Worm (Caenorhabditis elegans) whole organism, L1 larva: Measurements from ENCODE around the gene oac-58.

Source experiments
- C04F5.9 ChIP-seq: sonication (generic microtip); optimal IDR thresholded peaks from 2 replicates; lab custom pipeline; 2016; ENCODE audit warnings: missing genetic modification characterization, missing compliant biosample characterization
- C16A3.4 ChIP-seq: fragments of 150-350 bp; optimal IDR thresholded peaks from 2 replicates; lab custom pipeline; 2014; ENCODE audit warnings: missing biosample characterization, missing genetic modification characterization
- F16B12.6 ChIP-seq: fragments of 150-350 bp; optimal IDR thresholded peaks from 2 replicates; lab custom pipeline; 2014; ENCODE audit warnings: missing biosample characterization, missing genetic modification characterization
- alr-1 ChIP-seq: fragments of 200-800 bp; sonication (Bioruptor generic); optimal IDR thresholded peaks from 2 replicates; lab custom pipeline; 2018; ENCODE audit warnings: borderline replicate concordance, mild to moderate bottlenecking, missing genetic modification characterization, missing compliant biosample characterization
- ama-1 ChIP-seq: fragments of 150-350 bp; optimal IDR thresholded peaks from 2 replicates; lab custom pipeline; 2014
- blmp-1 ChIP-seq: fragments of 150-350 bp; optimal IDR thresholded peaks from 2 replicates; lab custom pipeline; 2014; ENCODE audit warnings: missing biosample characterization, missing genetic modification characterization
- ceh-90 ChIP-seq: sonication (generic microtip); optimal IDR thresholded peaks from 2 replicates; lab custom pipeline; 2016; ENCODE audit warnings: missing genetic modification characterization, missing compliant biosample characterization
- dpl-1 ChIP-seq, 3 experiments: fragments of 150-350 bp in 2 of 3; sonication (generic microtip) in 1 of 3; optimal IDR thresholded peaks; 2 replicates each; lab custom pipeline; 2014 to 2017; ENCODE audit warnings: missing biosample characterization in 3 of 3, missing genetic modification characterization in 3 of 3, missing genetic modification reagents in 3 of 3
- efl-1 ChIP-seq, 4 experiments: fragments of 150-350 bp; optimal IDR thresholded peaks in 3 of 4; peaks in 1 of 4; 1 replicate in 1 of 4; 2 replicates in 3 of 4; lab custom pipeline; 2014; ENCODE audit warnings: missing biosample characterization in 2 of 4, missing genetic modification characterization in 2 of 4, missing genetic modification reagents in 2 of 4
- egl-13 ChIP-seq: sonication (generic microtip); optimal IDR thresholded peaks from 2 replicates; lab custom pipeline; 2016; ENCODE audit warnings: missing genotype, missing genetic modification reagents, missing genetic modification characterization, missing compliant biosample characterization
- elt-2 ChIP-seq: sonication (generic microtip); optimal IDR thresholded peaks from 2 replicates; lab custom pipeline; 2016; ENCODE audit warnings: missing genetic modification characterization, mild to moderate bottlenecking, inconsistent platforms, missing compliant biosample characterization, missing genetic modification reagents
- elt-3 ChIP-seq, 6 experiments: fragments of 150-350 bp in 1 of 6; sonication (generic microtip); optimal IDR thresholded peaks; 2 replicates each; lab custom pipeline; 2017 to 2018; ENCODE audit warnings: missing biosample characterization in 6 of 6, missing genetic modification characterization in 6 of 6, inconsistent platforms in 1 of 6
- fkh-8 ChIP-seq: sonication (generic microtip); optimal IDR thresholded peaks from 2 replicates; lab custom pipeline; 2016; ENCODE audit warnings: mild to moderate bottlenecking, missing genetic modification characterization, missing compliant biosample characterization
- fos-1 ChIP-seq: fragments of 150-350 bp; optimal IDR thresholded peaks from 2 replicates; lab custom pipeline; 2014; ENCODE audit warnings: missing biosample characterization, missing genetic modification characterization
- hlh-17 ChIP-seq: fragments of 200-800 bp; sonication (Bioruptor generic); optimal IDR thresholded peaks from 2 replicates; lab custom pipeline; 2018; ENCODE audit warnings: missing genetic modification characterization, mild to moderate bottlenecking, missing compliant biosample characterization, moderate library complexity, borderline replicate concordance
- hlh-4 ChIP-seq: sonication (generic microtip); optimal IDR thresholded peaks from 2 replicates; lab custom pipeline; 2016; ENCODE audit warnings: mild to moderate bottlenecking, missing genetic modification characterization, missing compliant biosample characterization
- lin-15B ChIP-seq: fragments of 150-350 bp; sonication (generic microtip); optimal IDR thresholded peaks from 3 replicates; lab custom pipeline; 2014; ENCODE audit warnings: missing biosample characterization, missing genetic modification characterization
- lin-35 ChIP-seq, 2 experiments: fragments of 150-350 bp; optimal IDR thresholded peaks; 2 replicates each; lab custom pipeline; 2014; ENCODE audit warnings: missing biosample characterization in 2 of 2, missing genetic modification characterization in 2 of 2, missing genetic modification reagents in 2 of 2
- lin-39 ChIP-seq: fragments of 150-350 bp; optimal IDR thresholded peaks from 2 replicates; lab custom pipeline; 2014; ENCODE audit warnings: missing biosample characterization, missing genetic modification reagents, missing genetic modification characterization
- lsy-2 ChIP-seq, 2 experiments: fragments of 150-350 bp; optimal IDR thresholded peaks; 2 replicates each; lab custom pipeline; 2014; ENCODE audit warnings: missing biosample characterization in 2 of 2, missing genetic modification characterization in 2 of 2
- mab-9 ChIP-seq: fragments of 200-800 bp; sonication (Bioruptor generic); IDR thresholded peaks from 2 replicates; pipeline ENCODE4 v1.3.6; 2022; ENCODE audit warnings: missing genetic modification reagents, missing genetic modification characterization, missing compliant biosample characterization
- mep-1 ChIP-seq: fragments of 150-350 bp; optimal IDR thresholded peaks from 2 replicates; lab custom pipeline; 2014; ENCODE audit warnings: missing biosample characterization, missing genetic modification characterization
- nhr-11 ChIP-seq: fragments of 150-350 bp; optimal IDR thresholded peaks from 2 replicates; lab custom pipeline; 2014; ENCODE audit warnings: missing biosample characterization, missing genetic modification characterization
- nhr-20 ChIP-seq: sonication (generic microtip); optimal IDR thresholded peaks from 2 replicates; lab custom pipeline; 2016; ENCODE audit warnings: mild to moderate bottlenecking, missing genetic modification characterization, missing compliant biosample characterization
- nhr-47 ChIP-seq: sonication (generic microtip); optimal IDR thresholded peaks from 2 replicates; lab custom pipeline; 2016; ENCODE audit warnings: mild to moderate bottlenecking, missing genetic modification characterization, moderate library complexity, missing compliant biosample characterization
- nhr-71 ChIP-seq: sonication (generic microtip); optimal IDR thresholded peaks from 2 replicates; lab custom pipeline; 2016; ENCODE audit warnings: mild to moderate bottlenecking, missing genetic modification characterization, moderate library complexity, missing compliant biosample characterization
- nhr-76 ChIP-seq: sonication (generic microtip); optimal IDR thresholded peaks from 2 replicates; lab custom pipeline; 2017; ENCODE audit warnings: missing biosample characterization, missing genetic modification characterization
- nhr-90 ChIP-seq: sonication (generic microtip); optimal IDR thresholded peaks from 2 replicates; lab custom pipeline; 2016; ENCODE audit warnings: mild to moderate bottlenecking, missing genetic modification characterization, missing compliant biosample characterization; ENCODE audit not compliant: poor library complexity
- pag-3 ChIP-seq: sonication (generic microtip); optimal IDR thresholded peaks from 2 replicates; lab custom pipeline; 2017; ENCODE audit warnings: missing genetic modification characterization, mild to moderate bottlenecking, missing compliant biosample characterization, antibody characterized with exemption, borderline replicate concordance; ENCODE audit not compliant: insufficient read depth
- pax-3 ChIP-seq: fragments of 200-800 bp; sonication (Bioruptor generic); optimal IDR thresholded peaks from 2 replicates; lab custom pipeline; 2018; ENCODE audit warnings: mild to moderate bottlenecking, missing genetic modification characterization, moderate library complexity, missing compliant biosample characterization
- rnt-1 ChIP-seq: sonication (generic microtip); optimal IDR thresholded peaks from 2 replicates; lab custom pipeline; 2016; ENCODE audit warnings: mild to moderate bottlenecking, missing genetic modification characterization, moderate library complexity, missing compliant biosample characterization
- sox-4 ChIP-seq: sonication (generic microtip); optimal IDR thresholded peaks from 2 replicates; lab custom pipeline; 2016; ENCODE audit warnings: missing genetic modification characterization, missing compliant biosample characterization
- swsn-7 ChIP-seq: sonication (generic microtip); optimal IDR thresholded peaks from 2 replicates; lab custom pipeline; 2016; ENCODE audit warnings: missing genetic modification characterization, missing compliant biosample characterization
- unc-130 ChIP-seq: fragments of 150-350 bp; optimal IDR thresholded peaks from 2 replicates; lab custom pipeline; 2017; ENCODE audit warnings: missing biosample characterization, missing genetic modification characterization, inconsistent platforms
- xbp-1 ChIP-seq: sonication (generic microtip); optimal IDR thresholded peaks from 2 replicates; lab custom pipeline; 2016; ENCODE audit warnings: missing genetic modification characterization, missing compliant biosample characterization
- zip-4 ChIP-seq: fragments of 200-800 bp; sonication (Bioruptor generic); optimal IDR thresholded peaks from 2 replicates; lab custom pipeline; 2018; ENCODE audit warnings: mild to moderate bottlenecking, missing genetic modification characterization, moderate library complexity, missing compliant biosample characterization

Gene oac-58

DNA sequence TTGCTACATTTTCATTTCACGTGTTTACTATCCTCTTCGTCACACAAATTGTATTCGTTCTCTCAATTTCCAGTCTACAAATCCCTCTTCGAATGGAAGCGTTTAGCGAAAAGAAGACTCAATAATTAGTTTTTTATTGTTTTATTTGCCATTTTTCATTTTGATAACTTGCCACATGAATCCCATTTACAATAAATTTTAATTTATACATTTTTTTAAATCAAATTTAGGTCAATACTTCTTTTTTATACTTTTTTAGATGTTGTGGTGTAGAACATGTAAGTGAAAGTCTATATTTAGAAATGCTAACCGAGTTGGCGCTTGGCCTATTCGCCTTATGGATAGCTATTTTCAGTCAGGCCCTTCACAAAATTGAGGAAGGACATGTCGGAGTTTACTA lies 23.9 kb downstream of the oac-58 start, which contains the start of gene erl-1:
erl-1 (plus strand) TSS at position 301 of the 400 bp plus-strand sequence.
- no peak for TF ChIP-seq alr-1
- no peak for TF ChIP-seq nhr-47 (tag; lab: Kevin White, UChicago)
- no peak for TF ChIP-seq egl-13
- no peak for TF ChIP-seq nhr-71 (tag; lab: Kevin White, UChicago)
- TF ChIP-seq lin-15B (tag; lab: Kevin White, UChicago) = no peak
- no peak for TF ChIP-seq sox-4 (tag; lab: Kevin White, UChicago)
- no peak for TF ChIP-seq nhr-11 (tag; lab: Kevin White, UChicago)
- TF ChIP-seq C04F5.9 = no peak
- no peak for TF ChIP-seq lin-35 (GFP tag; optimal IDR thresholded peaks at IDR 0.05; lab: Kevin White, UChicago)

DNA sequence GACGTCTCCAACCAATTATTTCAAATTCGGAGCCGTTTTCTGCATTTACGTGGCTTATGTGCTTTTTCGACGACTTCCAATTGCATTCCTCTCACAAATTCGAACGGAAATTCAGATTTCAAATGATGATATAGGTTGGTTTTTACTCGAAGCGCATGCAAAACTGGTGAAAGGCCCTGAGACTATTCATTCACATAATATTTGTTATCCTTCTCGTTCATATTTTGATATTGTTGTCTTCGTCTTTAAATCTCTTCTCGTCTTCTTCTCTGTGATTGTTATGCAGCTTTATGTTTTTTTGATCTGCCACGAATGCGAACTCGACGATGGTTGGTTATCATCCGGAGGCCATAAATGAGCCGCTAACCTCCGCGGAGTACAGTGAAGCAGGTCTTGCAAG lies 28.6 kb downstream of the oac-58 start, which contains the start of gene hpo-12:
hpo-12 (plus strand) TSS at position 301 of the 400 bp plus-strand sequence.
- TF ChIP-seq ceh-90 (tag; lab: Kevin White, UChicago) (no peak), elt-2 (no peak), fos-1 (no peak), unc-130 (tag; lab: Kevin White, UChicago) (no peak)

DNA sequence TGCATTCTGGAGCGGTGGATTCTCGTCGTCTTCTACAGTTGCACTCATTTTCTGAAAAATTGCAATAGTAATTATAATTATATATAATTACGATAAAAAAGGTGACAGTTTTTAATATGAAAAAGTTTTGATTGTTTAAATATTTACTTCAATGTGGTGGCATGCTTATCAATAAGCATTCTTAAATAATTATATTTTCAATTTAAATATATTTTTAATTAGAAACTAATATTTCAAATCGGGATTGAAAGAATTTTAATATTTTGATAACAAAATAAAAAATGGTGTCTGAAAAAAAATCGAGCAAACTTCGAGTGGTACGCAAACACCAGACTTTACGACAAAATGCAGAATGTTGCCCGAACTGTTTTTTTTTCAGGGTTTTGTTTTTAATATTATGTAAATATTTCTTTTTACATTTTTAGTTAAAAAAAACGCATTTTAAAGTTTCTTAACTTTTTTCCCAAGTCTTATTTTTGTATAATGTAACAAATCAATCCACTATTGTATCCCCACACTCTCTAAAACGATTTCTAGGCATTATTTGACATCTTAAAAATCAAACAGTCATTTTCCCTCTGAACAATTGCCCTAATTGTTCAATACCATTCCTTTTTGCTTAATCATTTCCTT lies 29.2 kb downstream of the oac-58 start, which contains the start of the genes C42C1.12 and C42C1.19:
C42C1.12 (minus strand) TSS at position 51 of the 633 bp plus-strand sequence.
C42C1.19 (plus strand) TSS at position 583 of the 633 bp plus-strand sequence.
- TF ChIP-seq pax-3 (tag; lab: Kevin White, UChicago) (no peak), nhr-90 (tag; lab: Kevin White, UChicago) (no peak), mab-9 (GFP tag; lab: Robert Waterston, UW) (no peak), alr-1 (no peak), lin-35 (GFP tag; optimal IDR thresholded peaks at IDR 0.05; lab: Kevin White, UChicago) (peak; percentile 1 to 14), zip-4 (GFP tag; lab: Kevin White, UChicago) (no peak), elt-3 (tag; optimal IDR thresholded peaks at IDR 0.05; lab: Kevin White, UChicago) (no peak), rnt-1 (tag; lab: Kevin White, UChicago) (no peak), xbp-1 (tag; lab: Kevin White, UChicago) (peak; percentile 32), lin-39 (tag; lab: Kevin White, UChicago) (no peak), F16B12.6 (peak; percentile 82), swsn-7 (tag; lab: Kevin White, UChicago) (peak; percentile 3), lsy-2 (tag; optimal IDR thresholded peaks at IDR 0.05; lab: Kevin White, UChicago) (peak; percentile 54 to 61), dpl-1 (GFP tag; optimal IDR thresholded peaks at IDR 0.05; lab: Kevin White, UChicago) (peak in 1 of 3 experiments; percentile 39), hlh-17 (GFP tag; lab: Kevin White, UChicago) (no peak), efl-1 (optimal IDR thresholded peaks at IDR 0.05; lab: Kevin White, UChicago) (peak; percentile 1 to 30), efl-1 (GFP tag; optimal IDR thresholded peaks at IDR 0.05 in 1 of 2; lab: Kevin White, UChicago) (peak in 1 of 2 experiments; percentile 45), blmp-1 (tag; lab: Kevin White, UChicago) (peak; percentile 15), fkh-8 (tag; lab: Kevin White, UChicago) (no peak), nhr-20 (tag; lab: Kevin White, UChicago) (no peak), nhr-76 (tag; lab: Kevin White, UChicago) (no peak), ama-1 (lab: Kevin White, UChicago) (no peak), pag-3 (tag; lab: Kevin White, UChicago) (no peak), hlh-4 (tag; lab: Kevin White, UChicago) (no peak), lin-15B (tag; lab: Kevin White, UChicago) (no peak), mep-1 (tag; lab: Kevin White, UChicago) (peak; percentile 53), C16A3.4 (no peak)
